Fruit fly (Drosophila melanogaster) whole organism, embryonic: ENCODE measurements around the gene CG31249.

Source experiments
- Atf3 ChIP-seq: fragments of 200-800 bp; sonication (Bioruptor generic); optimal IDR thresholded peaks from 3 replicates; lab custom pipeline; 2016; ENCODE audit warnings: missing biosample characterization, missing genetic modification characterization
- Bgb ChIP-seq: fragments of 200-800 bp; sonication (Bioruptor generic); IDR thresholded peaks from 2 replicates; pipeline ENCODE4 v1.3.6; 2022; ENCODE audit warnings: missing biosample characterization, missing genetic modification characterization; ENCODE audit not compliant: partially characterized antibody
- CG12104 ChIP-seq: fragments of 200-800 bp; sonication (Bioruptor generic); optimal IDR thresholded peaks from 3 replicates; lab custom pipeline; 2016; ENCODE audit warnings: missing biosample characterization, missing genetic modification characterization
- CG12236 ChIP-seq: fragments of 200-800 bp; sonication (Bioruptor generic); optimal IDR thresholded peaks from 2 replicates; lab custom pipeline; 2016; ENCODE audit warnings: missing biosample characterization, missing genetic modification characterization
- CG1233 ChIP-seq: fragments of 200-800 bp; sonication (Bioruptor generic); optimal IDR thresholded peaks from 4 replicates; lab custom pipeline; 2018; ENCODE audit warnings: missing biosample characterization, mild to moderate bottlenecking, missing genetic modification characterization
- CG12942 ChIP-seq: fragments of 200-800 bp; sonication (Bioruptor generic); optimal IDR thresholded peaks from 3 replicates; lab custom pipeline; 2016; ENCODE audit warnings: missing biosample characterization, missing genetic modification characterization
- CG13624 ChIP-seq: fragments of 200-800 bp; sonication (Bioruptor generic); optimal IDR thresholded peaks from 2 replicates; lab custom pipeline; 2016; ENCODE audit warnings: missing biosample characterization, missing genetic modification characterization
- CG1529 ChIP-seq: fragments of 200-800 bp; sonication (Bioruptor generic); optimal IDR thresholded peaks from 3 replicates; lab custom pipeline; 2018; ENCODE audit warnings: missing biosample characterization, missing genetic modification characterization
- CG16779 ChIP-seq: fragments of 200-800 bp; sonication (Bioruptor generic); IDR thresholded peaks from 2 replicates; pipeline ENCODE4 v1.3.6; 2022; ENCODE audit warnings: missing biosample characterization, missing genetic modification characterization
- CG33557 ChIP-seq: fragments of 200-800 bp; sonication (Bioruptor generic); optimal IDR thresholded peaks from 2 replicates; lab custom pipeline; 2019; ENCODE audit warnings: missing biosample characterization, mild to moderate bottlenecking, missing genetic modification characterization, moderate library complexity
- CG42726 ChIP-seq: fragments of 200-800 bp; sonication (Bioruptor generic); IDR thresholded peaks from 2 replicates; pipeline ENCODE4 v1.3.6; 2022; ENCODE audit warnings: missing biosample characterization, missing genetic modification characterization; ENCODE audit not compliant: partially characterized antibody
- CG4360 ChIP-seq: fragments of 200-800 bp; sonication (Bioruptor generic); IDR thresholded peaks from 2 replicates; pipeline ENCODE4 v1.3.6; 2022; ENCODE audit warnings: missing biosample characterization, missing genetic modification characterization
- CG5953 ChIP-seq: fragments of 200-800 bp; sonication (Bioruptor generic); IDR thresholded peaks from 2 replicates; pipeline ENCODE4 v1.3.6; 2022; ENCODE audit warnings: missing biosample characterization, missing genetic modification characterization
- CG6254 ChIP-seq: fragments of 200-800 bp; sonication (Bioruptor generic); optimal IDR thresholded peaks from 3 replicates; lab custom pipeline; 2017; ENCODE audit warnings: mild to moderate bottlenecking, missing biosample characterization, missing genetic modification reagents, missing genetic modification characterization
- CG6683 ChIP-seq: fragments of 200-800 bp; sonication (Bioruptor generic); optimal IDR thresholded peaks from 2 replicates; lab custom pipeline; 2017; ENCODE audit warnings: missing biosample characterization, mild to moderate bottlenecking, missing genetic modification characterization, missing genetic modification reagents
- CG6689 ChIP-seq: fragments of 200-800 bp; sonication (Bioruptor generic); IDR thresholded peaks from 2 replicates; pipeline ENCODE4 v1.3.6; 2022; ENCODE audit warnings: missing biosample characterization, missing genetic modification characterization
- CG6791 ChIP-seq: fragments of 200-800 bp; sonication (Bioruptor generic); IDR thresholded peaks from 3 replicates; pipeline ENCODE4 v1.3.6; 2022; ENCODE audit warnings: missing biosample characterization, missing genetic modification characterization; ENCODE audit not compliant: partially characterized antibody
- CG6854 ChIP-seq: fragments of 200-800 bp; sonication (Bioruptor generic); optimal IDR thresholded peaks from 3 replicates; lab custom pipeline; 2017; ENCODE audit warnings: missing biosample characterization, mild to moderate bottlenecking, missing genetic modification characterization
- CG8089 ChIP-seq: fragments of 200-800 bp; sonication (Bioruptor generic); optimal IDR thresholded peaks from 3 replicates; lab custom pipeline; 2016; ENCODE audit warnings: missing biosample characterization, missing genetic modification characterization
- CG9727 ChIP-seq: fragments of 200-800 bp; sonication (Bioruptor generic); optimal IDR thresholded peaks from 3 replicates; lab custom pipeline; 2017; ENCODE audit warnings: missing biosample characterization, mild to moderate bottlenecking, missing genetic modification characterization
- CG9932 ChIP-seq: fragments of 200-800 bp; sonication (Bioruptor generic); IDR thresholded peaks from 2 replicates; pipeline ENCODE4 v1.3.6; 2022; ENCODE audit warnings: missing biosample characterization, missing genetic modification characterization
- Dip3 ChIP-seq: fragments of 200-800 bp; sonication (Bioruptor generic); optimal IDR thresholded peaks from 3 replicates; lab custom pipeline; 2016; ENCODE audit warnings: missing biosample characterization, missing genetic modification characterization
- Ets65A ChIP-seq: fragments of 200-800 bp; sonication (Bioruptor generic); peaks from one replicate; lab custom pipeline; 2016; ENCODE audit warnings: missing biosample characterization, missing genetic modification characterization
- Nf-YA ChIP-seq: fragments of 200-800 bp; sonication (Bioruptor generic); IDR thresholded peaks from 2 replicates; pipeline ENCODE4 v1.3.6; 2022; ENCODE audit warnings: missing biosample characterization, missing genetic modification characterization
- Ptx1 ChIP-seq: fragments of 200-800 bp; sonication (Bioruptor generic); IDR thresholded peaks from 2 replicates; pipeline ENCODE4 v1.3.6; 2022; ENCODE audit warnings: missing biosample characterization, missing genetic modification characterization
- Ravus ChIP-seq: fragments of 200-800 bp; sonication (Bioruptor generic); IDR thresholded peaks from 2 replicates; pipeline ENCODE4 v1.3.6; 2022; ENCODE audit warnings: missing biosample characterization, missing genetic modification characterization
- Trl ChIP-seq, 3 experiments: fragments of >200 bp in 2 of 3; fragments of 200-800 bp in 1 of 3; sonication (Bioruptor generic) in 1 of 3; optimal IDR thresholded peaks; 2 replicates in 1 of 3; 3 replicates in 2 of 3; lab custom pipeline; 2016 to 2017; ENCODE audit warnings: missing biosample characterization in 1 of 3, missing genetic modification characterization in 1 of 3
- abd-A ChIP-seq: fragments of 200-800 bp; sonication (Bioruptor generic); optimal IDR thresholded peaks from 3 replicates; lab custom pipeline; 2019; ENCODE audit warnings: missing biosample characterization, mild to moderate bottlenecking, missing genetic modification characterization, moderate library complexity
- al ChIP-seq: fragments of 200-800 bp; sonication (Bioruptor generic); IDR thresholded peaks from 2 replicates; pipeline ENCODE4 v1.3.6; 2022; ENCODE audit warnings: missing biosample characterization, missing genetic modification characterization
- eyg ChIP-seq: fragments of 200-800 bp; sonication (Bioruptor generic); optimal IDR thresholded peaks from 3 replicates; lab custom pipeline; 2016; ENCODE audit warnings: missing biosample characterization, missing genetic modification characterization
- fd96Cb ChIP-seq: fragments of 200-800 bp; sonication (Bioruptor generic); optimal IDR thresholded peaks from 2 replicates; lab custom pipeline; 2018; ENCODE audit warnings: missing biosample characterization, mild to moderate bottlenecking, missing genetic modification characterization, moderate library complexity
- gsb ChIP-seq: fragments of 200-800 bp; sonication (Bioruptor generic); IDR thresholded peaks from 2 replicates; pipeline ENCODE4 v1.3.6; 2022; ENCODE audit warnings: missing biosample characterization, missing genetic modification characterization
- h ChIP-seq: fragments of >200 bp; optimal IDR thresholded peaks from 2 replicates; lab custom pipeline; 2017
- ind ChIP-seq: fragments of 200-800 bp; sonication (Bioruptor generic); optimal IDR thresholded peaks from 3 replicates; lab custom pipeline; 2016; ENCODE audit warnings: missing biosample characterization, missing genetic modification characterization
- kni ChIP-seq: fragments of 200-800 bp; sonication (Bioruptor generic); optimal IDR thresholded peaks from 3 replicates; lab custom pipeline; 2017; ENCODE audit warnings: mild to moderate bottlenecking, missing biosample characterization, missing genetic modification reagents, missing genetic modification characterization
- oc ChIP-seq: fragments of 200-800 bp; sonication (Bioruptor generic); optimal IDR thresholded peaks from 2 replicates; lab custom pipeline; 2018; ENCODE audit warnings: missing biosample characterization, mild to moderate bottlenecking, missing genetic modification characterization, moderate library complexity
- pnt ChIP-seq: fragments of 200-800 bp; sonication (Bioruptor generic); optimal IDR thresholded peaks from 3 replicates; lab custom pipeline; 2016; ENCODE audit warnings: missing biosample characterization, missing genetic modification characterization
- prd ChIP-seq, 3 experiments: fragments of >200 bp in 2 of 3; fragments of 200-800 bp in 1 of 3; sonication (Bioruptor generic) in 1 of 3; optimal IDR thresholded peaks in 2 of 3; IDR thresholded peaks in 1 of 3; 2 replicates in 2 of 3; 3 replicates in 1 of 3; pipeline versions ENCODE4 v1.3.6 to Lab custom; 2017 to 2022; ENCODE audit warnings: missing biosample characterization in 1 of 3, missing genetic modification characterization in 1 of 3
- run ChIP-seq: fragments of 200-800 bp; sonication (Bioruptor generic); optimal IDR thresholded peaks from 3 replicates; lab custom pipeline; 2018; ENCODE audit warnings: missing biosample characterization, mild to moderate bottlenecking, missing genetic modification characterization
- sens ChIP-seq: fragments of 200-800 bp; sonication (Bioruptor generic); peaks from one replicate; lab custom pipeline; 2016; ENCODE audit warnings: missing biosample characterization, missing genetic modification characterization
- sens-2 ChIP-seq: fragments of 200-800 bp; sonication (Bioruptor generic); IDR thresholded peaks from 2 replicates; pipeline ENCODE4 v1.3.6; 2022; ENCODE audit warnings: missing biosample characterization, missing genetic modification characterization
- sug ChIP-seq: fragments of 200-800 bp; optimal IDR thresholded peaks from 2 replicates; lab custom pipeline; 2019; ENCODE audit warnings: missing biosample characterization, mild to moderate bottlenecking, missing genetic modification characterization, moderate library complexity
- tna ChIP-seq: fragments of 200-800 bp; sonication (Bioruptor generic); IDR thresholded peaks from 2 replicates; pipeline ENCODE4 v1.3.6; 2022; ENCODE audit warnings: missing biosample characterization, missing genetic modification characterization; ENCODE audit not compliant: partially characterized antibody
- twi ChIP-seq: fragments of 200-800 bp; optimal IDR thresholded peaks from 2 replicates; lab custom pipeline; 2019; ENCODE audit warnings: missing biosample characterization, mild to moderate bottlenecking, missing genetic modification characterization, moderate library complexity
- vnd ChIP-seq: fragments of 200-800 bp; sonication (Bioruptor generic); IDR thresholded peaks from 3 replicates; pipeline ENCODE4 v1.3.6; 2022; ENCODE audit warnings: missing biosample characterization, missing genetic modification characterization; ENCODE audit not compliant: partially characterized antibody
- zen ChIP-seq: fragments of 200-800 bp; sonication (Bioruptor generic); optimal IDR thresholded peaks from 3 replicates; lab custom pipeline; 2018; ENCODE audit warnings: missing biosample characterization, mild to moderate bottlenecking, missing genetic modification characterization, moderate library complexity
- zfh1 ChIP-seq: fragments of 200-800 bp; sonication (Bioruptor generic); IDR thresholded peaks from 3 replicates; pipeline ENCODE4 v1.3.6; 2022; ENCODE audit warnings: missing biosample characterization, missing genetic modification characterization

Gene CG31249

DNA sequence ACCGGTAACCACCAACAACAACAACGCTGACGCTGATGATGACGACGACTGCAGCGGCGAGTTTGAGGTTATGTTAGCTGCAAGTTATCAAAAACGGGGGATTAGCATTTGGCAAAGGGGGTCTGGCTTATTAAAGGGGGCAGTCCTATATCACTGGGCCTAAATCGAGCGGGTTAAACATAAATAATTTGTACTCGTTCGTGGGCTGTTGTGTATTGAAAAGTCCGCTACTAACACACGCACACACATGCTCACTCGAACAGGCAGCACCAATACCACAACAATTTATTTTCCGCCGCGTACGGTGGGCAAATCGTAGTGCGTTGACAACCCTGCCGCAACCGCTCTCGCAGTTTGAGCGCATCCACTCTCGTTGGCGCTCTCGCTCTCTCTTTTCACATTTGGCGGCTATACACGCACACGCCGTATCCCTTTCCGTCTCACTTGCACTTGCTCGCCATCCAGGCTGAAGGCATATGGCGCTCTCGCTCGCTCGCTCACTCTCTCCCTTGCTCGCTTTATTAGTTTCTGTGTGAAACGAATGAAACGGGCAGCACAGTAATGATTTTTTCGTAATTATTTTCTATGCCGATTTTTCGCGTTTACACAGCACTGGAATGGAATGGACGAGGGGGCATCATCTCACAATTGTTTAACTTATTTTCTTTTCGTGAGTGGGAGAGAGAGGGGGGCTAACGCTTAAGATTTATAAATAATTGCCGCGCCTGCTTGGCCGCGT lies 30.2 kb upstream of the CG31249 start (continued):
- TF ChIP-seq oc (tag; lab: Kevin White, UChicago) (peak; percentile 29), Ets65A (no peak), CG8089 (GFP tag; lab: Kevin White, UChicago) (no peak), h (lab: Kevin White, UChicago) (no peak)

dm6 chr3R:17714773-17715344 lies 28.0 kb upstream of the CG31249 start:
- TF ChIP-seq sug (tag; lab: Kevin White, UChicago), result peak; percentile 29
- TF ChIP-seq Trl (optimal IDR thresholded peaks at IDR 0.05; lab: Kevin White, UChicago), result no peak
- TF ChIP-seq Trl (GFP tag; optimal IDR thresholded peaks at IDR 0.05; lab: Kevin White, UChicago), result no peak
- no peak for TF ChIP-seq CG12236 (GFP tag; lab: Kevin White, UChicago)
- no peak for TF ChIP-seq CG6689
- no peak for TF ChIP-seq CG1529
- TF ChIP-seq run (tag; lab: Kevin White, UChicago), result no peak
- TF ChIP-seq CG6254 (GFP tag; lab: Kevin White, UChicago), result no peak
- peak; percentile 55 for TF ChIP-seq abd-A (tag; lab: Kevin White, UChicago)
- TF ChIP-seq tna (GFP tag; lab: Robert Waterston, UW), result no peak
- TF ChIP-seq CG4360, result peak; percentile 47
- TF ChIP-seq pnt (GFP tag; lab: Kevin White, UChicago), result no peak
- TF ChIP-seq sens, result no peak
- TF ChIP-seq zen, result no peak
- no peak for TF ChIP-seq fd96Cb
- no peak for TF ChIP-seq vnd (GFP tag; lab: Robert Waterston, UW)
- peak; percentile 9 for TF ChIP-seq CG6854 (GFP tag; lab: Kevin White, UChicago)
- no peak for TF ChIP-seq CG12104 (GFP tag; lab: Kevin White, UChicago)
- no peak for TF ChIP-seq gsb
- TF ChIP-seq sens-2 (GFP tag; lab: Robert Waterston, UW), result no peak
- TF ChIP-seq CG13624 (GFP tag; lab: Kevin White, UChicago), result no peak
- no peak for TF ChIP-seq Dip3 (GFP tag; lab: Kevin White, UChicago)
- peak; percentile 41 for TF ChIP-seq kni (GFP tag; lab: Kevin White, UChicago)
- no peak for TF ChIP-seq ind (GFP tag; lab: Kevin White, UChicago)
- TF ChIP-seq zfh1 (GFP tag; lab: Robert Waterston, UW), result no peak
- TF ChIP-seq CG5953 (GFP tag; lab: Robert Waterston, UW), result no peak
- TF ChIP-seq CG9727 (GFP tag; lab: Kevin White, UChicago), result no peak
- TF ChIP-seq Ravus (GFP tag; lab: Robert Waterston, UW), result no peak
- TF ChIP-seq Ptx1 (GFP tag; lab: Robert Waterston, UW), result no peak
- TF ChIP-seq Bgb (GFP tag; lab: Robert Waterston, UW), result no peak
- no peak for TF ChIP-seq CG1233 (GFP tag; lab: Kevin White, UChicago)
- peak; percentile 80 for TF ChIP-seq twi (tag; lab: Kevin White, UChicago)
- no peak for TF ChIP-seq CG6683
- 0 out of 2 replicates have a peak, but pooled peaks have one; percentile 16 for TF ChIP-seq CG16779 (GFP tag; lab: Robert Waterston, UW)
- no peak for TF ChIP-seq CG6791
- TF ChIP-seq Nf-YA, result no peak
- TF ChIP-seq CG33557 (GFP tag; lab: Kevin White, UChicago), result no peak
- no peak for TF ChIP-seq Atf3 (GFP tag; lab: Kevin White, UChicago)
- 0 out of 2 replicates have a peak, but pooled peaks have one; percentile 28 for TF ChIP-seq al
- TF ChIP-seq eyg (GFP tag; lab: Kevin White, UChicago), result no peak
- TF ChIP-seq CG42726, result no peak
- TF ChIP-seq CG9932 (GFP tag; lab: Robert Waterston, UW), result 0 out of 2 replicates have a peak, but pooled peaks have one; percentile 17
- no peak for TF ChIP-seq CG12942 (GFP tag; lab: Kevin White, UChicago)
- TF ChIP-seq prd (optimal IDR thresholded peaks at IDR 0.05; lab: Kevin White, UChicago), result no peak
- no peak for TF ChIP-seq prd (GFP tag; IDR thresholded peaks at IDR 0.05; lab: Robert Waterston, UW)
